Worm (Caenorhabditis elegans) whole organism, L2 larva: ENCODE results near the gene sre-1.

Experiments
- egl-27 ChIP-seq: sonication (generic microtip); optimal IDR thresholded peaks from 3 replicates; lab custom pipeline; 2017; ENCODE audit warnings: missing biosample characterization, missing genetic modification reagents, missing genetic modification characterization
- nhr-25 ChIP-seq: fragments of 150-350 bp; sonication (generic microtip); optimal IDR thresholded peaks from 3 replicates; lab custom pipeline; 2014; ENCODE audit warnings: missing biosample characterization, missing genetic modification characterization
- nhr-6 ChIP-seq: fragments of 150-350 bp; optimal IDR thresholded peaks from 2 replicates; lab custom pipeline; 2014; ENCODE audit warnings: missing biosample characterization, missing genetic modification characterization
- unc-62 ChIP-seq: fragments of 150-350 bp; optimal IDR thresholded peaks from 2 replicates; lab custom pipeline; 2014; ENCODE audit warnings: missing biosample characterization, missing genetic modification reagents, missing genetic modification characterization
- ztf-11 ChIP-seq: sonication (generic microtip); optimal IDR thresholded peaks from 2 replicates; lab custom pipeline; 2017; ENCODE audit warnings: missing biosample characterization, missing genetic modification characterization

DNA sequence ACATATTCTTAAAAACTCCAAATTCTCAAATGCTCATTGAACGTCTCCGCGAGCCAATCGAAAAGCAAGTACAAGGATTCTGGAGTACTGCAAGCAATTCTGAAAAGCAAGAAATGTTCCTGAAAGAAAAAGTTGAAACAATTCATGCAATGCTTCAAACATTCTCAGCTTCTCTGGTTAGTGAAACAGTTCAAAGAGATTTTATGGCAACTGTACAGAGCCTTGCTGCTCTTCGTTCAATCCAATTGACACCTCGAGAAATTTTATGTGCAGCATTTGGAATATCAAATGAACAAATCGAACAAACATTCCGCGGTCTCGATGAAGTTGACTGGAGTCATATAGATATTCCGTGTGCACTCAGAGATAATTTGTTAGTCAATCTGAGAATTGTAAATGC, 27.2 kb downstream of the sre-1 start:
- TF ChIP-seq nhr-25 (tag; lab: Kevin White, UChicago) (no peak), nhr-6 (tag; lab: Kevin White, UChicago) (no peak), ztf-11 (tag; lab: Kevin White, UChicago) (no peak), egl-27 (tag; lab: Kevin White, UChicago) (no peak), unc-62 (GFP tag; lab: Kevin White, UChicago) (no peak)
